Fruit fly (Drosophila melanogaster): ENCODE data around the gene Sec23.

dm6 chr3R:5682921-5683748 lies 34.3 kb downstream of the Sec23 start:
- TF ChIP-seq pan (optimal IDR thresholded peaks at IDR 0.05) (no peak), br (GFP tag; optimal IDR thresholded peaks at IDR 0.05) (no peak), foxo (GFP tag; optimal IDR thresholded peaks at IDR 0.05) (no peak), sage (GFP tag; optimal IDR thresholded peaks at IDR 0.05) (no peak), Abd-B (GFP tag; optimal IDR thresholded peaks at IDR 0.05) (no peak), lola (GFP tag; optimal IDR thresholded peaks at IDR 0.05) (no peak), Sp1 (GFP tag; optimal IDR thresholded peaks at IDR 0.05) (no peak), usp (GFP tag; optimal IDR thresholded peaks at IDR 0.05) (no peak), psq (GFP tag; optimal IDR thresholded peaks at IDR 0.05) (no peak)

Measured in whole organism, wandering third instar larva.